Fruit fly (Drosophila melanogaster) whole organism, prepupa: ENCODE results near the gene CHES-1-like.

Source experiments
- CG16779 ChIP-seq: fragments of 200-800 bp; sonication (Bioruptor generic); optimal IDR thresholded peaks from 3 replicates; lab custom pipeline; 2017; ENCODE audit warnings: missing biosample characterization, mild to moderate bottlenecking, missing genetic modification characterization
- Lpt ChIP-seq: fragments of 200-800 bp; sonication (Bioruptor generic); optimal IDR thresholded peaks from 3 replicates; lab custom pipeline; 2016; ENCODE audit warnings: missing biosample characterization, missing genetic modification characterization
- svp ChIP-seq: fragments of 200-800 bp; sonication (Bioruptor generic); peaks from one replicate; lab custom pipeline; 2016; ENCODE audit warnings: missing biosample characterization, missing genetic modification characterization

dm6 chrX:7715433-7715832 lies 6.2 kb upstream of the CHES-1-like start:
- TF ChIP-seq Lpt (GFP tag; lab: Kevin White, UChicago) = no peak
- no peak for TF ChIP-seq CG16779 (tag; lab: Kevin White, UChicago)
- no peak for TF ChIP-seq svp (GFP tag; lab: Kevin White, UChicago)
